Worm (Caenorhabditis elegans) whole organism, L4 larva: ENCODE measurements around the gene cpg-9.

Experiments used
- F49E8.2 ChIP-seq: sonication (generic microtip); optimal IDR thresholded peaks from 2 replicates; lab custom pipeline; 2016; ENCODE audit warnings: missing compliant biosample characterization, mild to moderate bottlenecking, missing genetic modification characterization, borderline replicate concordance
- ces-1 ChIP-seq: fragments of 150-350 bp; sonication (generic microtip); optimal IDR thresholded peaks from 4 replicates; lab custom pipeline; 2014; ENCODE audit warnings: missing biosample characterization, missing genetic modification reagents, missing genetic modification characterization
- hlh-30 ChIP-seq: sonication (generic microtip); optimal IDR thresholded peaks from 2 replicates; lab custom pipeline; 2017; ENCODE audit warnings: antibody characterized with exemption, mild to moderate bottlenecking, missing genetic modification characterization, missing compliant biosample characterization; ENCODE audit not compliant: insufficient read depth
- nhr-6 ChIP-seq: fragments of 150-350 bp; optimal IDR thresholded peaks from 2 replicates; lab custom pipeline; 2014; ENCODE audit warnings: missing biosample characterization, missing genetic modification characterization
- pha-4 ChIP-seq, 2 experiments: fragments of 150-350 bp in 1 of 2; fragments of 200-800 bp in 1 of 2; sonication (Bioruptor generic) in 1 of 2; IDR thresholded peaks in 1 of 2; optimal IDR thresholded peaks in 1 of 2; 2 replicates each; pipeline versions ENCODE4 v1.3.6 to Lab custom; 2014 to 2022; ENCODE audit warnings: missing genetic modification characterization in 2 of 2, missing genetic modification reagents in 2 of 2, missing biosample characterization in 1 of 2, missing compliant biosample characterization in 1 of 2
- unc-62 ChIP-seq, 3 experiments: fragments of 150-350 bp in 1 of 3; sonication (generic microtip); optimal IDR thresholded peaks in 2 of 3; peaks in 1 of 3; 1 replicate in 1 of 3; 2 replicates in 2 of 3; lab custom pipeline; 2014 to 2017; ENCODE audit warnings: missing biosample characterization in 3 of 3, missing genetic modification characterization in 3 of 3, missing genetic modification reagents in 3 of 3, missing genotype in 1 of 3
- zip-2 ChIP-seq: fragments of 150-350 bp; optimal IDR thresholded peaks from 2 replicates; lab custom pipeline; 2014; ENCODE audit warnings: missing biosample characterization, missing genetic modification characterization

ce11 chrIV:3086825-3087224 lies 16.8 kb upstream of the cpg-9 start, which contains the start of gene Y67D8C.9:
- no peak for TF ChIP-seq pha-4 (GFP tag; IDR thresholded peaks at IDR 0.05; lab: Robert Waterston, UW)
- no peak for TF ChIP-seq pha-4 (tag; optimal IDR thresholded peaks at IDR 0.05; lab: Kevin White, UChicago)
- TF ChIP-seq unc-62 (GFP tag; optimal IDR thresholded peaks at IDR 0.05 in 1 of 2; lab: Kevin White, UChicago) = no peak
- no peak for TF ChIP-seq unc-62 (tag; optimal IDR thresholded peaks at IDR 0.05; lab: Kevin White, UChicago)
- TF ChIP-seq nhr-6 = no peak
- TF ChIP-seq F49E8.2 = no peak
- no peak for TF ChIP-seq zip-2 (tag; lab: Kevin White, UChicago)
- no peak for TF ChIP-seq ces-1 (GFP tag; lab: Kevin White, UChicago)
- TF ChIP-seq hlh-30 (tag; lab: Kevin White, UChicago) = no peak
